Worm (Caenorhabditis elegans): ENCODE measurements around the gene fbxb-95.
"Not testable (repeated sequence)": the region's sequence is repeated elsewhere in the genome, so short reads cannot be mapped to it uniquely, and the experiment has no call there.

DNA sequence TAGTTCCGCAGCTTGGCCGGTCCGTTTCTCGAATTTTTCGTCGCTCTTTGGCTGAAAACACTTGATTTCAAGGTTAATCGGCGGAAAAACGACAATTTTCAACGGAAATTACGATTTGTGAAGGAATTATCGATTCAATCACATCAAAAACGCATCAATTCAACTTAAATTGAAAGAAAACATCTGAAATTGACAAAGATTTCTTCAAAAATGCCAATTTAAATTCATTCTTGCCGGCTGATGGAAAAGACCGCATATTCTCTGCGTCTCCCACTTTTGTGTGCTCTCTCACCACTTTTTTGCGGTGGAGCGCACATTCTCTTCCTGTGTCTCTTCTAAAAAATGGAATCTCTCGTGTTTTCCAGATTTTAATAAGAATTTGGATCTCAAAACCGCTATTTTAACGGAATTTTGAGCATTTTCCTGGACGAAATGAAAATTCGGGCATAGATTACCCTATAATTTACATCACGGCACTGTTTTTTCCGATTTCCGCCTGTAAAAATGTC lies 7.1 kb downstream of the fbxb-95 start, which contains the start of gene C16C4.18:
- not testable (repeated sequence) for TF ChIP-seq B0310.2 (tag; optimal IDR thresholded peaks at IDR 0.05); pes-1 (GFP tag; IDR thresholded peaks at IDR 0.05); tra-4 (tag; optimal IDR thresholded peaks at IDR 0.05); ama-1 (optimal IDR thresholded peaks at IDR 0.05); ets-7 (tag; optimal IDR thresholded peaks at IDR 0.05); flt-1 (GFP tag; IDR thresholded peaks at IDR 0.05)
